Worm (Caenorhabditis elegans) whole organism, L1 larva: Measurements from ENCODE around the gene dod-21.

Experiments
- alr-1 ChIP-seq: fragments of 200-800 bp; sonication (Bioruptor generic); optimal IDR thresholded peaks from 2 replicates; lab custom pipeline; 2018; ENCODE audit warnings: borderline replicate concordance, mild to moderate bottlenecking, missing genetic modification characterization, missing compliant biosample characterization
- blmp-1 ChIP-seq: fragments of 150-350 bp; optimal IDR thresholded peaks from 2 replicates; lab custom pipeline; 2014; ENCODE audit warnings: missing biosample characterization, missing genetic modification characterization
- ceh-82 ChIP-seq, 3 experiments: fragments of 150-350 bp in 1 of 3; sonication (generic microtip) in 2 of 3; optimal IDR thresholded peaks; 2 replicates each; lab custom pipeline; 2014 to 2017; ENCODE audit warnings: missing biosample characterization in 3 of 3, missing genetic modification characterization in 3 of 3
- elt-3 ChIP-seq, 6 experiments: fragments of 150-350 bp in 1 of 6; sonication (generic microtip); optimal IDR thresholded peaks; 2 replicates each; lab custom pipeline; 2017 to 2018; ENCODE audit warnings: missing biosample characterization in 6 of 6, missing genetic modification characterization in 6 of 6, inconsistent platforms in 1 of 6
- nhr-90 ChIP-seq: sonication (generic microtip); optimal IDR thresholded peaks from 2 replicates; lab custom pipeline; 2016; ENCODE audit warnings: mild to moderate bottlenecking, missing genetic modification characterization, missing compliant biosample characterization; ENCODE audit not compliant: poor library complexity

DNA sequence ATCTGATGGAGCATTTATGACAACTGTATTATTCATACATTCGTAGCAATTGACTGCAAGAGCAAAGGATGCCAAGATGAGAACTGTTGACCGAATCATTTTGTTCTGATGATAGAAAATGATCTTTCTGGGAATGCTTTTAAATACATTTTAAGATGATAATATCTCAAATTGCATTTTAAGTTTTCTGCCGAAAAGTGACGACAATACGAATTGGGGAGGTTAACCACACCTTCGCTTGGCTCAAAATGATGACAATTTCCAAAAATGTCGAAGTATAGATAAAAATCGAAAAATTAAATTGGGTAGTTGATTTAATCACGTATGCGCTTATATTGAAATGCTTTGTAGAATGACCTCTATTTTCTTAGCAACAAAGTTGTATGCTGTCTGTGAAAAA is 4.7 kb downstream of the dod-21 start, which contains the start of gene dod-24:
- TF ChIP-seq blmp-1, result no peak
- TF ChIP-seq alr-1 (tag; lab: Kevin White, UChicago), result no peak
- TF ChIP-seq nhr-90 (tag; lab: Kevin White, UChicago), result no peak
- TF ChIP-seq elt-3 (tag; optimal IDR thresholded peaks at IDR 0.05; lab: Kevin White, UChicago), result no peak
- no peak for TF ChIP-seq ceh-82 (tag; optimal IDR thresholded peaks at IDR 0.05; lab: Kevin White, UChicago)
